Fruit fly (Drosophila melanogaster) whole organism, embryonic: ENCODE results near the gene Gyc89Da.

Experiments used
- CG1024 ChIP-seq: fragments of 200-800 bp; sonication (Bioruptor generic); IDR thresholded peaks from 2 replicates; pipeline ENCODE4 v1.3.6; 2022; ENCODE audit warnings: missing biosample characterization, missing genetic modification characterization
- CG10462 ChIP-seq: fragments of 200-800 bp; sonication (Bioruptor generic); optimal IDR thresholded peaks from 2 replicates; lab custom pipeline; 2016; ENCODE audit warnings: missing biosample characterization, missing genetic modification characterization
- CG10959 ChIP-seq: fragments of 200-800 bp; sonication (Bioruptor generic); IDR thresholded peaks from 2 replicates; pipeline ENCODE4 v1.3.6; 2022; ENCODE audit warnings: missing biosample characterization, missing genetic modification characterization
- CG12155 ChIP-seq: fragments of 200-800 bp; sonication (Bioruptor generic); optimal IDR thresholded peaks from 3 replicates; lab custom pipeline; 2016; ENCODE audit warnings: missing biosample characterization, missing genetic modification characterization
- CG14965 ChIP-seq: fragments of 200-800 bp; sonication (Bioruptor generic); optimal IDR thresholded peaks from 2 replicates; lab custom pipeline; 2016; ENCODE audit warnings: missing biosample characterization, missing genetic modification characterization, borderline replicate concordance
- CG17328 ChIP-seq: fragments of 200-800 bp; sonication (Bioruptor generic); IDR thresholded peaks from 2 replicates; pipeline ENCODE4 v1.3.6; 2022; ENCODE audit warnings: missing biosample characterization, missing genetic modification characterization
- CG17359 ChIP-seq: fragments of 200-800 bp; sonication (Bioruptor generic); optimal IDR thresholded peaks from 3 replicates; lab custom pipeline; 2018; ENCODE audit warnings: missing biosample characterization, mild to moderate bottlenecking, missing genetic modification characterization, moderate library complexity
- CG18764 ChIP-seq: fragments of 200-800 bp; sonication (Bioruptor generic); optimal IDR thresholded peaks from 3 replicates; lab custom pipeline; 2016; ENCODE audit warnings: missing biosample characterization, missing genetic modification characterization
- CG30020 ChIP-seq: fragments of 200-800 bp; optimal IDR thresholded peaks from 2 replicates; lab custom pipeline; 2019; ENCODE audit warnings: missing biosample characterization, mild to moderate bottlenecking, missing genetic modification characterization, moderate library complexity
- CG31388 ChIP-seq: fragments of 200-800 bp; sonication (Bioruptor generic); optimal IDR thresholded peaks from 2 replicates; lab custom pipeline; 2016; ENCODE audit warnings: missing biosample characterization, missing genetic modification characterization
- CG31441 ChIP-seq: fragments of 200-800 bp; sonication (Bioruptor generic); IDR thresholded peaks from 2 replicates; pipeline ENCODE4 v1.3.6; 2022; ENCODE audit warnings: missing biosample characterization, missing genetic modification characterization
- CG3838 ChIP-seq: fragments of 200-800 bp; sonication (Bioruptor generic); optimal IDR thresholded peaks from 3 replicates; lab custom pipeline; 2016; ENCODE audit warnings: missing biosample characterization, missing genetic modification characterization
- CG4404 ChIP-seq: fragments of 200-800 bp; sonication (Bioruptor generic); IDR thresholded peaks from 2 replicates; pipeline ENCODE4 v1.3.6; 2022; ENCODE audit warnings: missing biosample characterization, missing genetic modification characterization
- CG6254 ChIP-seq: fragments of 200-800 bp; sonication (Bioruptor generic); optimal IDR thresholded peaks from 3 replicates; lab custom pipeline; 2017; ENCODE audit warnings: mild to moderate bottlenecking, missing biosample characterization, missing genetic modification reagents, missing genetic modification characterization
- CG7271 ChIP-seq: fragments of 200-800 bp; sonication (Bioruptor generic); optimal IDR thresholded peaks from 2 replicates; lab custom pipeline; 2018; ENCODE audit warnings: missing biosample characterization, mild to moderate bottlenecking, missing genetic modification characterization, moderate library complexity
- CG7786 ChIP-seq: fragments of 200-800 bp; sonication (Bioruptor generic); optimal IDR thresholded peaks from 2 replicates; lab custom pipeline; 2016; ENCODE audit warnings: missing biosample characterization, missing genetic modification characterization
- CG8281 ChIP-seq: fragments of 200-800 bp; sonication (Bioruptor generic); optimal IDR thresholded peaks from 2 replicates; lab custom pipeline; 2018; ENCODE audit warnings: missing biosample characterization, mild to moderate bottlenecking, missing genetic modification characterization, moderate library complexity
- CG9215 ChIP-seq: fragments of 200-800 bp; sonication (Bioruptor generic); IDR thresholded peaks from 2 replicates; pipeline ENCODE4 v1.3.6; 2022; ENCODE audit warnings: missing biosample characterization, missing genetic modification characterization
- CG9437 ChIP-seq: fragments of 200-800 bp; sonication (Bioruptor generic); optimal IDR thresholded peaks from 2 replicates; lab custom pipeline; 2018; ENCODE audit warnings: missing biosample characterization, mild to moderate bottlenecking, missing genetic modification characterization
- CG9727 ChIP-seq: fragments of 200-800 bp; sonication (Bioruptor generic); optimal IDR thresholded peaks from 3 replicates; lab custom pipeline; 2017; ENCODE audit warnings: missing biosample characterization, mild to moderate bottlenecking, missing genetic modification characterization
- Chrac-16 ChIP-seq: fragments of 200-800 bp; sonication (Bioruptor generic); optimal IDR thresholded peaks from 3 replicates; lab custom pipeline; 2016; ENCODE audit warnings: missing biosample characterization, missing genetic modification characterization
- Dip2 ChIP-seq: fragments of 200-800 bp; sonication (Bioruptor generic); IDR thresholded peaks from 2 replicates; pipeline ENCODE4 v1.3.6; 2022; ENCODE audit warnings: missing biosample characterization, missing genetic modification characterization
- ERR ChIP-seq: fragments of 200-800 bp; sonication (Bioruptor generic); optimal IDR thresholded peaks from 2 replicates; lab custom pipeline; 2016; ENCODE audit warnings: missing biosample characterization, missing genetic modification characterization
- HLHmδ ChIP-seq: fragments of 200-800 bp; sonication (Bioruptor generic); optimal IDR thresholded peaks from 2 replicates; lab custom pipeline; 2018; ENCODE audit warnings: missing biosample characterization, mild to moderate bottlenecking, missing genetic modification characterization, moderate library complexity
- Hey ChIP-seq: fragments of 200-800 bp; sonication (Bioruptor generic); optimal IDR thresholded peaks from 3 replicates; lab custom pipeline; 2018; ENCODE audit warnings: missing biosample characterization, mild to moderate bottlenecking, missing genetic modification characterization
- HmgD ChIP-seq: fragments of 200-800 bp; sonication (Bioruptor generic); optimal IDR thresholded peaks from 3 replicates; lab custom pipeline; 2016; ENCODE audit warnings: missing biosample characterization, missing genetic modification characterization
- Jarid2 ChIP-seq: fragments of 200-800 bp; sonication (Bioruptor generic); optimal IDR thresholded peaks from 3 replicates; lab custom pipeline; 2017; ENCODE audit warnings: mild to moderate bottlenecking, missing biosample characterization, missing genetic modification reagents, missing genetic modification characterization
- Kr ChIP-seq: fragments of 200-800 bp; sonication (Bioruptor generic); optimal IDR thresholded peaks from 2 replicates; lab custom pipeline; 2017; ENCODE audit warnings: missing biosample characterization, mild to moderate bottlenecking, missing genetic modification characterization
- Lpt ChIP-seq: fragments of >200 bp; optimal IDR thresholded peaks from 2 replicates; lab custom pipeline; 2018; ENCODE audit warnings: missing biosample characterization, missing genetic modification characterization
- Mad ChIP-seq: fragments of 200-800 bp; sonication (Bioruptor generic); optimal IDR thresholded peaks from 2 replicates; lab custom pipeline; 2016; ENCODE audit warnings: missing biosample characterization, missing genetic modification characterization
- Med ChIP-seq: fragments of 200-800 bp; sonication (Bioruptor generic); peaks from one replicate; lab custom pipeline; 2016; ENCODE audit warnings: missing biosample characterization, missing genetic modification characterization, mild to moderate bottlenecking, inconsistent platforms, moderate library complexity
- Six4 ChIP-seq: fragments of 200-800 bp; sonication (Bioruptor generic); optimal IDR thresholded peaks from 2 replicates; lab custom pipeline; 2016; ENCODE audit warnings: missing biosample characterization, missing genetic modification characterization
- Sry-β ChIP-seq: fragments of 200-800 bp; sonication (Bioruptor generic); optimal IDR thresholded peaks from 2 replicates; lab custom pipeline; 2018; ENCODE audit warnings: missing biosample characterization, mild to moderate bottlenecking, missing genetic modification characterization, moderate library complexity
- bab2 ChIP-seq: fragments of 200-800 bp; sonication (Bioruptor generic); optimal IDR thresholded peaks from 2 replicates; lab custom pipeline; 2016; ENCODE audit warnings: missing biosample characterization, missing genetic modification characterization
- bowl ChIP-seq: fragments of 200-800 bp; sonication (Bioruptor generic); IDR thresholded peaks from 2 replicates; pipeline ENCODE4 v1.3.6; 2022; ENCODE audit warnings: missing biosample characterization, missing genetic modification characterization
- crol ChIP-seq: fragments of 200-800 bp; sonication (Bioruptor generic); IDR thresholded peaks from 2 replicates; pipeline ENCODE4 v1.3.6; 2022; ENCODE audit warnings: missing biosample characterization, missing genetic modification characterization
- cwo ChIP-seq: fragments of 200-800 bp; sonication (Bioruptor generic); optimal IDR thresholded peaks from 3 replicates; lab custom pipeline; 2017; ENCODE audit warnings: missing biosample characterization, missing genetic modification characterization, mild to moderate bottlenecking, moderate library complexity, missing genetic modification reagents
- fu2 ChIP-seq: fragments of 200-800 bp; sonication (Bioruptor generic); optimal IDR thresholded peaks from 2 replicates; lab custom pipeline; 2016; ENCODE audit warnings: missing biosample characterization, missing genetic modification characterization
- gsb-n ChIP-seq: fragments of 200-800 bp; sonication (Bioruptor generic); optimal IDR thresholded peaks from 3 replicates; lab custom pipeline; 2018; ENCODE audit warnings: missing biosample characterization, mild to moderate bottlenecking, missing genetic modification characterization
- ind ChIP-seq: fragments of 200-800 bp; sonication (Bioruptor generic); optimal IDR thresholded peaks from 3 replicates; lab custom pipeline; 2016; ENCODE audit warnings: missing biosample characterization, missing genetic modification characterization
- lab ChIP-seq: fragments of 200-800 bp; sonication (Bioruptor generic); optimal IDR thresholded peaks from 3 replicates; lab custom pipeline; 2017; ENCODE audit warnings: missing biosample characterization, missing genetic modification characterization, mild to moderate bottlenecking, moderate library complexity, missing genetic modification reagents
- lbe ChIP-seq: fragments of 200-800 bp; sonication (Bioruptor generic); optimal IDR thresholded peaks from 2 replicates; lab custom pipeline; 2016; ENCODE audit warnings: missing biosample characterization, mild to moderate bottlenecking, missing genetic modification characterization
- lola ChIP-seq, 3 experiments: fragments of >200 bp in 2 of 3; fragments of 200-800 bp in 1 of 3; sonication (Bioruptor generic) in 1 of 3; optimal IDR thresholded peaks; 2 replicates each; lab custom pipeline; 2017 to 2019; ENCODE audit warnings: missing biosample characterization in 3 of 3, missing genetic modification characterization in 3 of 3, mild to moderate bottlenecking in 1 of 3, moderate library complexity in 1 of 3
- luna ChIP-seq: fragments of 200-800 bp; sonication (Bioruptor generic); optimal IDR thresholded peaks from 2 replicates; lab custom pipeline; 2016; ENCODE audit warnings: missing biosample characterization, missing genetic modification characterization
- phol ChIP-seq: fragments of 200-800 bp; sonication (Bioruptor generic); optimal IDR thresholded peaks from 3 replicates; lab custom pipeline; 2018; ENCODE audit warnings: missing biosample characterization, mild to moderate bottlenecking, missing genetic modification characterization, moderate library complexity
- salm ChIP-seq: fragments of 200-800 bp; sonication (Bioruptor generic); optimal IDR thresholded peaks from 2 replicates; lab custom pipeline; 2018; ENCODE audit warnings: missing biosample characterization, mild to moderate bottlenecking, missing genetic modification characterization
- slou ChIP-seq: fragments of 200-800 bp; sonication (Bioruptor generic); optimal IDR thresholded peaks from 3 replicates; lab custom pipeline; 2016; ENCODE audit warnings: missing biosample characterization, missing genetic modification characterization
- stwl ChIP-seq: fragments of 200-800 bp; sonication (Bioruptor generic); optimal IDR thresholded peaks from 3 replicates; lab custom pipeline; 2018; ENCODE audit warnings: missing biosample characterization, mild to moderate bottlenecking, missing genetic modification characterization, moderate library complexity
- tx ChIP-seq: fragments of 200-800 bp; sonication (Bioruptor generic); optimal IDR thresholded peaks from 2 replicates; lab custom pipeline; 2016; ENCODE audit warnings: missing biosample characterization, missing genetic modification characterization
- vfl ChIP-seq: fragments of 200-800 bp; sonication (Bioruptor generic); optimal IDR thresholded peaks from 2 replicates; lab custom pipeline; 2016; ENCODE audit warnings: missing biosample characterization, missing genetic modification characterization
- z ChIP-seq: fragments of 200-800 bp; sonication (Bioruptor generic); IDR thresholded peaks from 3 replicates; pipeline ENCODE4 v1.3.6; 2022; ENCODE audit warnings: missing biosample characterization, missing genetic modification characterization

Gyc89Da gene

DNA sequence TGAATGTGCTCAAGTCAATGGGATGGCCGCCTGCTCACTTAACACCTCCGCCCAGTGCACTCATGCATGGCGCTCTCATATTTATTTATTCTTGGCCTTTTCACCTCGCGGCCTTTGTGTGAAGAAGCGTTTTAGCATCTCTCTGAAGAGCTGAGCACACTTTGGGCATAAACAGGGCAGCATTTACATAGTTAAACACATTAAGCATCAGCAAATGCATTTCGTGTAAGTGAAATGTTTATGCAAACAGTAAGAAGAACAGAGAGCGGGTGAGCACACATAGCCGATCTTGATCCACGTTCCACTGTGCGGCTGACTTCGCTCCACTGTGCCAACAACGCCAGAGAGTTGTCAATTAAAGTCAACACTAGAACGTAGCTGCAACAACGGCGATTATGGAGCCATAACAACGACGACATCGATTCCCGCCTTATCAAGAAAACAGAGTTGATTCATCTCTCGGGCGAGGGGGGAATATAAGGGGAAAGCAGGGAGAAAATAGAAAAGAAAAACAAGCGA lies 52.3 kb downstream of the Gyc89Da start (continued):
- TF ChIP-seq lab (GFP tag; lab: Kevin White, UChicago) (peak; percentile 41), lola (GFP tag; optimal IDR thresholded peaks at IDR 0.05; lab: Kevin White, UChicago) (peak in 1 of 3 experiments; percentile 78), bowl (GFP tag; lab: Robert Waterston, UW) (no peak), CG1024 (no peak), Jarid2 (peak; percentile 42), HmgD (GFP tag; lab: Kevin White, UChicago) (no peak), CG31388 (GFP tag; lab: Kevin White, UChicago) (peak; percentile 28), CG7786 (no peak), ERR (no peak), gsb-n (peak; percentile 25), CG10462 (peak; percentile 38), Sry-β (GFP tag; lab: Kevin White, UChicago) (peak; percentile 74), CG31441 (GFP tag; lab: Robert Waterston, UW) (peak; percentile 48; the same call in 1 of the 2 replicates), CG14965 (no peak), CG4404 (GFP tag; lab: Robert Waterston, UW) (peak; percentile 32), CG9215 (GFP tag; lab: Robert Waterston, UW) (no peak), Dip2 (GFP tag; lab: Robert Waterston, UW) (no peak), phol (peak; percentile 70), CG18764 (peak; percentile 85), Chrac-16 (GFP tag; lab: Kevin White, UChicago) (no peak), CG6254 (peak; percentile 72), HLHmδ (GFP tag; lab: Kevin White, UChicago) (peak; percentile 88), CG3838 (no peak), tx (no peak), Kr (peak; percentile 79), Six4 (peak; percentile 32), crol (GFP tag; lab: Robert Waterston, UW) (peak; percentile 81), CG9437 (GFP tag; lab: Kevin White, UChicago) (peak; percentile 15), bab2 (GFP tag; lab: Kevin White, UChicago) (peak; percentile 10), CG8281 (tag; lab: Kevin White, UChicago) (peak; percentile 20), CG17328 (GFP tag; lab: Robert Waterston, UW) (peak; percentile 61), Lpt (GFP tag; lab: Kevin White, UChicago) (no peak), ind (GFP tag; lab: Kevin White, UChicago) (no peak), Mad (GFP tag; lab: Kevin White, UChicago) (peak; percentile 37), CG9727 (GFP tag; lab: Kevin White, UChicago) (peak; percentile 83), cwo (GFP tag; lab: Kevin White, UChicago) (no peak), CG10959 (GFP tag; lab: Robert Waterston, UW) (0 out of 2 replicates have a peak, but pooled peaks have one; percentile 53), CG30020 (tag; lab: Kevin White, UChicago) (no peak), stwl (tag; lab: Kevin White, UChicago) (peak; percentile 65), fu2 (GFP tag; lab: Kevin White, UChicago) (no peak), slou (GFP tag; lab: Kevin White, UChicago) (no peak), CG12155 (GFP tag; lab: Kevin White, UChicago) (no peak), vfl (GFP tag; lab: Kevin White, UChicago) (no peak), CG7271 (tag; lab: Kevin White, UChicago) (no peak), z (GFP tag; lab: Robert Waterston, UW) (peak; percentile 46; the same call in 1 of the 3 replicates), luna (GFP tag; lab: Kevin White, UChicago) (no peak), lbe (GFP tag; lab: Kevin White, UChicago) (no peak), salm (tag; lab: Kevin White, UChicago) (no peak), Hey (tag; lab: Kevin White, UChicago) (no peak), CG17359 (tag; lab: Kevin White, UChicago) (peak; percentile 28), Med (GFP tag; lab: Kevin White, UChicago) (peak; percentile 76)
